Worm (Caenorhabditis elegans): Measurements from ENCODE around the gene tomm-7.

tomm-7 gene

DNA sequence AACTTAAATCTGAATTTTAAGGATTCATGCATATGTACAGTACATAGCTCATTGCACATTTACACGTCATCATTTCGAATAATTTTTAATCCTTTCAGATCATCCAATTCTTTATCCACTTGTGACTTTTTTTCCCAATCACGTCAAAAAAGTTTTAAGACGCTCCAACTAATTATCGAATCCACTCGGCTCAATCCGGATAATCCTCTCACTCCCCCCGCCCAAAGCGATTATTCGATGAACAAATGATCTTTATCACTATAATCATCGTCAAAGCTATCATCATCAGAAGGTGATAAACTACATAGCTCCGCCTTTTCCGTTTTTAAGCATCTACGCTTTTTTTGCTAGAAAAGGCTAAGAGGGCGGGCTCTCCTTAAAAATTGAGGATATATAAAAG is 21.8 kb upstream of the tomm-7 start (continued):
- TF ChIP-seq snpc-3.4 (tag; optimal IDR thresholded peaks at IDR 0.05) = no peak
- TF ChIP-seq let-526 (GFP tag; IDR thresholded peaks at IDR 0.05) = no peak
- TF ChIP-seq T07F8.4 (tag; optimal IDR thresholded peaks at IDR 0.05) = no peak
- no peak for TF ChIP-seq mcd-1 (GFP tag; IDR thresholded peaks at IDR 0.05)

- TF ChIP-seq ama-1 (optimal IDR thresholded peaks at IDR 0.05) (no peak), ama-1 (GFP tag; optimal IDR thresholded peaks at IDR 0.05) (no peak), mes-4 (tag; optimal IDR thresholded peaks at IDR 0.05) (no peak), snpc-3.4 (tag; optimal IDR thresholded peaks at IDR 0.05) (no peak), Y95B8A.8 (GFP tag; IDR thresholded peaks at IDR 0.05) (no peak), nfya-2 (GFP tag; IDR thresholded peaks at IDR 0.05) (no peak), Y53F4B.3 (GFP tag; IDR thresholded peaks at IDR 0.05) (no peak), Y67H2A.10 (GFP tag; conservative IDR thresholded peaks at IDR 0.05) (no peak), K12H6.12 (tag; optimal IDR thresholded peaks at IDR 0.05) (no peak), dpl-1 (GFP tag; optimal IDR thresholded peaks at IDR 0.05) (no peak), F39B2.1 (GFP tag; IDR thresholded peaks at IDR 0.05) (no peak), sptf-2 (GFP tag; optimal IDR thresholded peaks at IDR 0.05) (no peak), repo-1 (tag; optimal IDR thresholded peaks at IDR 0.05) (no peak), C06A6.2 (GFP tag; conservative IDR thresholded peaks at IDR 0.05) (no peak), T07F8.4 (tag; optimal IDR thresholded peaks at IDR 0.05) (no peak), cebp-2 (GFP tag; IDR thresholded peaks at IDR 0.05) (no peak)
Observed at ce11 chrIII:7838907-7839642, 20.3 kb upstream of the tomm-7 start, which contains the start of gene ceh-23. ceh-23 (plus strand) TSS chrIII:7839592.

ce11 chrIII:7843536-7843935 is 15.9 kb upstream of the tomm-7 start, which contains the start of gene ZK652.8:
ZK652.8 (minus strand) TSS chrIII:7843636.
- TF ChIP-seq lsy-27 (tag; optimal IDR thresholded peaks at IDR 0.05; ENCODE audit: borderline replicate concordance, insufficient read depth) (no peak), K11D2.4 (GFP tag; IDR thresholded peaks at IDR 0.05) (no peak), cebp-1 (GFP tag; IDR thresholded peaks at IDR 0.05) (no peak), cebp-1 (tag; optimal IDR thresholded peaks at IDR 0.05) (no peak), unc-130 (GFP tag; optimal IDR thresholded peaks at IDR 0.05) (no peak), ztf-18 (tag; optimal IDR thresholded peaks at IDR 0.05) (no peak), pha-4 (tag; optimal IDR thresholded peaks at IDR 0.05) (no peak), B0261.1 (tag; optimal IDR thresholded peaks at IDR 0.05) (no peak), attf-3 (GFP tag; conservative IDR thresholded peaks at IDR 0.05) (no peak)

ce11 chrIII:7848173-7848572 is 11.2 kb upstream of the tomm-7 start:
- TF ChIP-seq T26A5.8 (tag; optimal IDR thresholded peaks at IDR 0.05) = no peak
- no peak for TF ChIP-seq ztf-28 (GFP tag; IDR thresholded peaks at IDR 0.05)
- TF ChIP-seq ama-1 (optimal IDR thresholded peaks at IDR 0.05) = no peak
- no peak for TF ChIP-seq ama-1 (GFP tag; optimal IDR thresholded peaks at IDR 0.05)
- no peak for TF ChIP-seq F55B11.4 (tag; optimal IDR thresholded peaks at IDR 0.05; ENCODE audit: borderline replicate concordance, insufficient read depth)
- TF ChIP-seq ztf-25 (GFP tag; IDR thresholded peaks at IDR 0.05) = no peak
- no peak for TF ChIP-seq Y79H2A.3 (GFP tag; conservative IDR thresholded peaks at IDR 0.05)
- TF ChIP-seq ceh-27 (GFP tag; optimal IDR thresholded peaks at IDR 0.05) = no peak
- no peak for TF ChIP-seq die-1 (tag; optimal IDR thresholded peaks at IDR 0.05)
- no peak for TF ChIP-seq rpc-1 (optimal IDR thresholded peaks at IDR 0.05)
- no peak for TF ChIP-seq rpc-1 (tag; optimal IDR thresholded peaks at IDR 0.05)
- no peak for TF ChIP-seq repo-1 (tag; optimal IDR thresholded peaks at IDR 0.05)
- TF ChIP-seq ztf-3 (GFP tag; optimal IDR thresholded peaks at IDR 0.05) = no peak
- TF ChIP-seq gei-17 (GFP tag; optimal IDR thresholded peaks at IDR 0.05) = no peak
